Worm (Caenorhabditis elegans) whole organism, young adult: ENCODE measurements around the gene glt-5.

Experiments
- B0019.2 ChIP-seq: fragments of 200-800 bp; sonication (Bioruptor generic); conservative IDR thresholded peaks from 2 replicates; pipeline ENCODE4 v1.3.6; 2022; ENCODE audit warnings: missing genetic modification reagents, missing genetic modification characterization, missing compliant biosample characterization
- F33H1.4 ChIP-seq: fragments of 200-800 bp; sonication (Bioruptor generic); IDR thresholded peaks from 2 replicates; pipeline ENCODE4 v1.3.6; 2022; ENCODE audit warnings: missing genetic modification reagents, missing genetic modification characterization, missing compliant biosample characterization
- K11D2.4 ChIP-seq: fragments of 200-800 bp; sonication (Bioruptor generic); IDR thresholded peaks from 2 replicates; pipeline ENCODE4 v1.3.6; 2022; ENCODE audit warnings: missing genetic modification reagents, missing genetic modification characterization, missing compliant biosample characterization
- T07F8.4 ChIP-seq: sonication (generic microtip); optimal IDR thresholded peaks from 2 replicates; lab custom pipeline; 2016; ENCODE audit warnings: mild to moderate bottlenecking, missing genetic modification characterization, moderate library complexity, missing compliant biosample characterization
- Y53G8AR.9 ChIP-seq: fragments of 200-800 bp; sonication (Bioruptor generic); conservative IDR thresholded peaks from 2 replicates; pipeline ENCODE4 v1.3.6; 2022; ENCODE audit warnings: missing genetic modification reagents, missing genetic modification characterization, missing compliant biosample characterization
- Y67H2A.10 ChIP-seq: fragments of 200-800 bp; sonication (Bioruptor generic); conservative IDR thresholded peaks from 2 replicates; pipeline ENCODE4 v1.3.6; 2022; ENCODE audit warnings: missing genetic modification reagents, missing genetic modification characterization, missing compliant biosample characterization
- Y95B8A.8 ChIP-seq: fragments of 200-800 bp; sonication (Bioruptor generic); IDR thresholded peaks from 2 replicates; pipeline ENCODE4 v1.3.6; 2022; ENCODE audit warnings: missing genetic modification reagents, missing genetic modification characterization, missing compliant biosample characterization
- ZK185.1 ChIP-seq: sonication (generic microtip); optimal IDR thresholded peaks from 2 replicates; lab custom pipeline; 2016; ENCODE audit warnings: mild to moderate bottlenecking, missing genetic modification characterization, missing compliant biosample characterization; ENCODE audit not compliant: poor library complexity, severe bottlenecking
- akir-1 ChIP-seq: fragments of 200-800 bp; sonication (Bioruptor generic); optimal IDR thresholded peaks from 2 replicates; lab custom pipeline; 2018; ENCODE audit warnings: mild to moderate bottlenecking, missing genetic modification characterization, moderate library complexity, missing compliant biosample characterization
- athp-1 ChIP-seq: sonication (generic microtip); optimal IDR thresholded peaks from 2 replicates; lab custom pipeline; 2017; ENCODE audit warnings: mild to moderate bottlenecking, missing genetic modification characterization, missing compliant biosample characterization
- attf-3 ChIP-seq: fragments of 200-800 bp; sonication (Bioruptor generic); conservative IDR thresholded peaks from 2 replicates; pipeline ENCODE4 v1.3.6; 2022; ENCODE audit warnings: missing genetic modification reagents, missing genetic modification characterization, missing compliant biosample characterization
- bed-2 ChIP-seq: fragments of 200-800 bp; sonication (Bioruptor generic); IDR thresholded peaks from 2 replicates; pipeline ENCODE4 v1.3.6; 2022; ENCODE audit warnings: missing genetic modification reagents, missing genetic modification characterization, missing compliant biosample characterization
- cebp-1 ChIP-seq, 2 experiments: fragments of 200-800 bp in 1 of 2; sonication (Bioruptor generic) in 1 of 2; sonication (generic microtip) in 1 of 2; IDR thresholded peaks in 1 of 2; optimal IDR thresholded peaks in 1 of 2; 2 replicates each; pipeline versions ENCODE4 v1.3.6 to Lab custom; 2017 to 2022; ENCODE audit warnings: missing compliant biosample characterization in 2 of 2, missing genetic modification characterization in 2 of 2, mild to moderate bottlenecking in 1 of 2, missing genetic modification reagents in 1 of 2, moderate library complexity in 1 of 2
- ceh-40 ChIP-seq: fragments of 200-800 bp; sonication (Bioruptor generic); IDR thresholded peaks from 2 replicates; pipeline ENCODE4 v1.3.6; 2022; ENCODE audit warnings: missing genetic modification characterization, missing compliant biosample characterization
- chd-7 ChIP-seq: sonication (generic microtip); optimal IDR thresholded peaks from 2 replicates; lab custom pipeline; 2016; ENCODE audit warnings: mild to moderate bottlenecking, missing genetic modification characterization, moderate library complexity, missing compliant biosample characterization
- die-1 ChIP-seq: sonication (generic microtip); optimal IDR thresholded peaks from 2 replicates; lab custom pipeline; 2016; ENCODE audit warnings: missing genotype, mild to moderate bottlenecking, missing genetic modification characterization, missing compliant biosample characterization
- dpff-1 ChIP-seq: sonication (generic microtip); optimal IDR thresholded peaks from 2 replicates; lab custom pipeline; 2017; ENCODE audit warnings: mild to moderate bottlenecking, missing genetic modification characterization, missing compliant biosample characterization
- dpl-1 ChIP-seq: fragments of 150-350 bp; optimal IDR thresholded peaks from 2 replicates; lab custom pipeline; 2014; ENCODE audit warnings: missing biosample characterization, missing genetic modification reagents, missing genetic modification characterization
- efl-1 ChIP-seq: fragments of 150-350 bp; optimal IDR thresholded peaks from 2 replicates; lab custom pipeline; 2014; ENCODE audit warnings: missing biosample characterization, missing genetic modification reagents, missing genetic modification characterization
- egrh-3 ChIP-seq: fragments of 200-800 bp; sonication (Bioruptor generic); IDR thresholded peaks from 2 replicates; pipeline ENCODE4 v1.3.6; 2022; ENCODE audit warnings: missing genetic modification reagents, missing genetic modification characterization, missing compliant biosample characterization
- ekl-4 ChIP-seq: fragments of 200-800 bp; sonication (Bioruptor generic); IDR thresholded peaks from 2 replicates; pipeline ENCODE4 v1.3.6; 2022; ENCODE audit warnings: missing genetic modification reagents, missing genetic modification characterization, missing compliant biosample characterization
- gei-17 ChIP-seq: fragments of 200-800 bp; sonication (Bioruptor generic); optimal IDR thresholded peaks from 2 replicates; lab custom pipeline; 2018; ENCODE audit warnings: mild to moderate bottlenecking, missing genetic modification characterization, missing compliant biosample characterization
- him-1 ChIP-seq: sonication (generic microtip); optimal IDR thresholded peaks from 2 replicates; lab custom pipeline; 2016; ENCODE audit warnings: missing genotype, missing genetic modification reagents, missing genetic modification characterization, missing compliant biosample characterization
- hlh-26 ChIP-seq: fragments of 200-800 bp; sonication (Bioruptor generic); conservative IDR thresholded peaks from 2 replicates; pipeline ENCODE4 v1.3.6; 2022; ENCODE audit warnings: missing genetic modification reagents, missing genetic modification characterization, missing compliant biosample characterization
- hmg-1.2 ChIP-seq: fragments of 200-800 bp; sonication (Bioruptor generic); IDR thresholded peaks from 2 replicates; pipeline ENCODE4 v1.3.6; 2022; ENCODE audit warnings: missing genetic modification reagents, missing genetic modification characterization, missing compliant biosample characterization
- hmg-20 ChIP-seq: fragments of 200-800 bp; sonication (Bioruptor generic); IDR thresholded peaks from 2 replicates; pipeline ENCODE4 v1.3.6; 2022; ENCODE audit warnings: missing genetic modification reagents, missing genetic modification characterization, missing compliant biosample characterization
- hrde-1 ChIP-seq: sonication (generic microtip); optimal IDR thresholded peaks from 2 replicates; lab custom pipeline; 2016; ENCODE audit warnings: missing genetic modification characterization, mild to moderate bottlenecking, missing compliant biosample characterization, moderate library complexity, missing genotype, missing genetic modification reagents, borderline replicate concordance
- lag-1 ChIP-seq: fragments of 200-800 bp; sonication (Bioruptor generic); IDR thresholded peaks from 2 replicates; pipeline ENCODE4 v1.3.6; 2022; ENCODE audit warnings: missing genetic modification reagents, missing genetic modification characterization, missing compliant biosample characterization
- let-526 ChIP-seq: fragments of 200-800 bp; sonication (Bioruptor generic); IDR thresholded peaks from 2 replicates; pipeline ENCODE4 v1.3.6; 2022; ENCODE audit warnings: missing genetic modification reagents, missing genetic modification characterization, missing compliant biosample characterization
- lin-26 ChIP-seq: fragments of 200-800 bp; sonication (Bioruptor generic); IDR thresholded peaks from 2 replicates; pipeline ENCODE4 v1.3.6; 2022; ENCODE audit warnings: missing genetic modification reagents, missing genetic modification characterization, missing compliant biosample characterization
- lin-35 ChIP-seq, 3 experiments: fragments of 150-350 bp in 2 of 3; sonication (generic microtip) in 1 of 3; optimal IDR thresholded peaks; 2 replicates each; lab custom pipeline; 2014 to 2018; ENCODE audit warnings: missing biosample characterization in 3 of 3, missing genetic modification characterization in 3 of 3, missing genetic modification reagents in 3 of 3
- mcd-1 ChIP-seq: fragments of 200-800 bp; sonication (Bioruptor generic); IDR thresholded peaks from 2 replicates; pipeline ENCODE4 v1.3.6; 2022; ENCODE audit warnings: missing genetic modification reagents, missing genetic modification characterization, missing compliant biosample characterization
- nfya-2 ChIP-seq: fragments of 200-800 bp; sonication (Bioruptor generic); IDR thresholded peaks from 2 replicates; pipeline ENCODE4 v1.3.6; 2022; ENCODE audit warnings: missing genetic modification reagents, missing genetic modification characterization, missing compliant biosample characterization
- nhr-80 ChIP-seq: sonication (generic microtip); optimal IDR thresholded peaks from 2 replicates; lab custom pipeline; 2016; ENCODE audit warnings: missing genetic modification characterization, missing compliant biosample characterization
- nhr-90 ChIP-seq: sonication (generic microtip); optimal IDR thresholded peaks from 2 replicates; lab custom pipeline; 2016; ENCODE audit warnings: missing genotype, mild to moderate bottlenecking, missing genetic modification characterization, missing compliant biosample characterization
- rcor-1 ChIP-seq: fragments of 200-800 bp; sonication (Bioruptor generic); IDR thresholded peaks from 2 replicates; pipeline ENCODE4 v1.3.6; 2022; ENCODE audit warnings: missing genetic modification reagents, missing genetic modification characterization, missing compliant biosample characterization
- rec-8 ChIP-seq, 2 experiments: sonication (generic microtip); optimal IDR thresholded peaks; 2 replicates each; lab custom pipeline; 2016; ENCODE audit warnings: mild to moderate bottlenecking in 2 of 2, missing genetic modification characterization in 2 of 2, missing genetic modification reagents in 2 of 2, missing genotype in 2 of 2, missing biosample characterization in 1 of 2, missing compliant biosample characterization in 1 of 2, moderate library complexity in 1 of 2
- rpc-1 ChIP-seq, 2 experiments: fragments of 150-350 bp in 1 of 2; sonication (generic microtip) in 1 of 2; optimal IDR thresholded peaks; 2 replicates each; lab custom pipeline; 2014 to 2018; ENCODE audit warnings: missing biosample characterization in 1 of 2, missing genetic modification characterization in 1 of 2, missing genetic modification reagents in 1 of 2, missing genotype in 1 of 2
- snpc-3.4 ChIP-seq: sonication (generic microtip); optimal IDR thresholded peaks from 2 replicates; lab custom pipeline; 2017; ENCODE audit warnings: missing genetic modification characterization, mild to moderate bottlenecking, missing compliant biosample characterization, antibody characterized with exemption, moderate library complexity, missing genotype, missing genetic modification reagents
- snpc-4 ChIP-seq, 5 experiments: fragments of 150-350 bp in 1 of 5; sonication (generic microtip) in 4 of 5; optimal IDR thresholded peaks; 2 replicates each; lab custom pipeline; 2014 to 2018; ENCODE audit warnings: missing genetic modification characterization in 5 of 5, missing biosample characterization in 3 of 5, antibody characterized with exemption in 2 of 5, mild to moderate bottlenecking in 2 of 5, missing compliant biosample characterization in 2 of 5, missing genotype in 2 of 5, moderate library complexity in 2 of 5, missing genetic modification reagents in 1 of 5
- tbp1 ChIP-seq: fragments of 200-800 bp; sonication (Bioruptor generic); optimal IDR thresholded peaks from 2 replicates; lab custom pipeline; 2018; ENCODE audit warnings: mild to moderate bottlenecking, missing genetic modification characterization, missing compliant biosample characterization
- tbx-9 ChIP-seq: sonication (generic microtip); optimal IDR thresholded peaks from 2 replicates; lab custom pipeline; 2016; ENCODE audit warnings: borderline replicate concordance, missing genetic modification characterization, inconsistent platforms, missing compliant biosample characterization
- xnd-1 ChIP-seq: sonication (generic microtip); optimal IDR thresholded peaks from 2 replicates; lab custom pipeline; 2016; ENCODE audit warnings: missing genotype, missing genetic modification reagents, missing genetic modification characterization, missing compliant biosample characterization
- zfh-2 ChIP-seq: fragments of 200-800 bp; sonication (Bioruptor generic); conservative IDR thresholded peaks from 2 replicates; pipeline ENCODE4 v1.3.6; 2022; ENCODE audit warnings: missing genetic modification reagents, missing genetic modification characterization, missing compliant biosample characterization
- ztf-18 ChIP-seq: sonication (generic microtip); optimal IDR thresholded peaks from 2 replicates; lab custom pipeline; 2016; ENCODE audit warnings: missing genotype, mild to moderate bottlenecking, missing genetic modification characterization, missing compliant biosample characterization
- ztf-28 ChIP-seq: fragments of 200-800 bp; sonication (Bioruptor generic); IDR thresholded peaks from 2 replicates; pipeline ENCODE4 v1.3.6; 2022; ENCODE audit warnings: missing genetic modification reagents, missing genetic modification characterization, missing compliant biosample characterization

The glt-5 gene

ce11 chrII:9716417-9717039 lies 7.8 kb upstream of the glt-5 start, which contains the start of gene wee-1.3 (continued):
- no peak for TF ChIP-seq lag-1 (GFP tag; lab: Robert Waterston, UW)
- TF ChIP-seq B0019.2 (GFP tag; lab: Robert Waterston, UW): no peak
- no peak for TF ChIP-seq ceh-40 (GFP tag; lab: Robert Waterston, UW)
- no peak for TF ChIP-seq hmg-20 (GFP tag; lab: Robert Waterston, UW)
- TF ChIP-seq akir-1 (GFP tag; lab: Kevin White, UChicago): no peak
- no peak for TF ChIP-seq K11D2.4
- TF ChIP-seq nfya-2 (GFP tag; lab: Robert Waterston, UW): no peak
- no peak for TF ChIP-seq Y53G8AR.9 (GFP tag; lab: Robert Waterston, UW)
- peak; percentile 76 for TF ChIP-seq mcd-1 (GFP tag; lab: Robert Waterston, UW)
- TF ChIP-seq F33H1.4 (GFP tag; lab: Robert Waterston, UW): peak; percentile 54
- no peak for TF ChIP-seq snpc-3.4
- peak; percentile 92 for TF ChIP-seq efl-1
- no peak for TF ChIP-seq rcor-1
- no peak for TF ChIP-seq dpff-1 (tag; lab: Kevin White, UChicago)
- TF ChIP-seq attf-3 (GFP tag; lab: Robert Waterston, UW): peak; percentile 70; the same call in 1 of the 2 replicates
- TF ChIP-seq chd-7: no peak
- no peak for TF ChIP-seq let-526
- no peak for TF ChIP-seq T07F8.4
- no peak for TF ChIP-seq bed-2
- no peak for TF ChIP-seq Y95B8A.8
- TF ChIP-seq zfh-2 (GFP tag; lab: Robert Waterston, UW): no peak
- TF ChIP-seq tbp1 (GFP tag; lab: Kevin White, UChicago): peak; percentile 59
- TF ChIP-seq rpc-1 (optimal IDR thresholded peaks at IDR 0.05; lab: Kevin White, UChicago): no peak
- no peak for TF ChIP-seq rpc-1 (tag; optimal IDR thresholded peaks at IDR 0.05; lab: Kevin White, UChicago)
- no peak for TF ChIP-seq him-1 (tag; lab: Kevin White, UChicago)
- no peak for TF ChIP-seq rec-8 (tag; optimal IDR thresholded peaks at IDR 0.05; lab: Kevin White, UChicago)
- no peak for TF ChIP-seq nhr-90 (tag; lab: Kevin White, UChicago)
- no peak for TF ChIP-seq die-1 (tag; lab: Kevin White, UChicago)
- no peak for TF ChIP-seq hlh-26 (GFP tag; lab: Robert Waterston, UW)
- TF ChIP-seq dpl-1 (GFP tag; lab: Kevin White, UChicago): peak; percentile 93
- TF ChIP-seq tbx-9 (tag; lab: Kevin White, UChicago): no peak
- no peak for TF ChIP-seq ZK185.1 (tag; lab: Kevin White, UChicago)
- TF ChIP-seq hrde-1 (tag; lab: Kevin White, UChicago): no peak
- TF ChIP-seq xnd-1: peak; percentile 19
- no peak for TF ChIP-seq cebp-1 (GFP tag; IDR thresholded peaks at IDR 0.05; lab: Robert Waterston, UW)
- peak; percentile 56 for TF ChIP-seq cebp-1 (tag; optimal IDR thresholded peaks at IDR 0.05; lab: Kevin White, UChicago)

DNA sequence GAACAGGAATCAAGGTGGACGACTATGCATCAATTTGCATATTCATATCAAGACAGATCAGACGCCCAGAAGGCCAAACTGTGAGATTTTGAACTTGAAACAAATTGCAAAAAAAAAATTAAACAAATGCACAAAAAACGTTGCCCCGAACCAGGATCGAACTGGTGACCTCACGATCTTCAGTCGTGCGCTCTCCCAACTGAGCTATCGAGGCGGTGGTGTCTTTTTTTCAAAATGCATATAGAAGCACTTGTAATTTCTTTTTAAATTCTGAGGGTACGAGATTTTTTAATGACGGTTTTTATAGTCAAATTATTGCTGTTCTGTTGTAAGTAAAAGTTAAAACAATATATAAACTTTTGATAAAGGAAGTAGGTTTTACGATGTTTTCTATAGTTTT lies 4.4 kb upstream of the glt-5 start:
- TF ChIP-seq lin-35 (GFP tag; optimal IDR thresholded peaks at IDR 0.05; lab: Kevin White, UChicago) (no peak), lin-26 (GFP tag; lab: Robert Waterston, UW) (peak; percentile 74), gei-17 (GFP tag; lab: Kevin White, UChicago) (no peak), ztf-18 (tag; lab: Kevin White, UChicago) (peak; percentile 46), snpc-4 (GFP tag; optimal IDR thresholded peaks at IDR 0.05; lab: Kevin White, UChicago) (peak; percentile 7), snpc-4 (tag; optimal IDR thresholded peaks at IDR 0.05; lab: Kevin White, UChicago) (peak in 2 of 4 experiments; percentile 19 to 46), athp-1 (peak; percentile 25), Y67H2A.10 (GFP tag; lab: Robert Waterston, UW) (no peak), hmg-1.2 (GFP tag; lab: Robert Waterston, UW) (peak; percentile 41; the same call in 1 of the 2 replicates), ztf-28 (GFP tag; lab: Robert Waterston, UW) (0 out of 2 replicates have a peak, but pooled peaks have one; percentile 25), nhr-80 (tag; lab: Kevin White, UChicago) (peak; percentile 4), F33H1.4 (GFP tag; lab: Robert Waterston, UW) (peak; percentile 20; the same call in 1 of the 2 replicates), ekl-4 (0 out of 2 replicates have a peak, but pooled peaks have one; percentile 11), egrh-3 (GFP tag; lab: Robert Waterston, UW) (no peak)
